Worm (Caenorhabditis elegans) whole organism, midembryonic: ENCODE measurements around the gene T03E6.8.

ENCODE experiments used
- T22C8.4 ChIP-seq: fragments of 200-800 bp; sonication (Bioruptor generic); IDR thresholded peaks from 2 replicates; pipeline ENCODE4 v1.3.6; 2022; ENCODE audit warnings: missing genetic modification characterization, missing compliant biosample characterization
- cog-1 ChIP-seq: sonication (generic microtip); optimal IDR thresholded peaks from 2 replicates; lab custom pipeline; 2016; ENCODE audit warnings: missing genetic modification characterization, missing compliant biosample characterization
- flt-1 ChIP-seq: fragments of 200-800 bp; sonication (Bioruptor generic); IDR thresholded peaks from 2 replicates; pipeline ENCODE4 v1.3.6; 2022; ENCODE audit warnings: missing genetic modification characterization, missing compliant biosample characterization
- klf-2 ChIP-seq: fragments of 200-800 bp; sonication (Bioruptor generic); conservative IDR thresholded peaks from 2 replicates; pipeline ENCODE4 v1.3.6; 2022; ENCODE audit warnings: missing genetic modification reagents, missing genetic modification characterization, missing compliant biosample characterization
- med-1 ChIP-seq: sonication (generic microtip); optimal IDR thresholded peaks from 2 replicates; lab custom pipeline; 2017; ENCODE audit warnings: missing genetic modification characterization, mild to moderate bottlenecking, missing compliant biosample characterization, antibody characterized with exemption, missing genetic modification reagents; ENCODE audit not compliant: insufficient read depth
- ref-1 ChIP-seq: fragments of 200-800 bp; sonication (Bioruptor generic); conservative IDR thresholded peaks from 2 replicates; pipeline ENCODE4 v1.3.6; 2022; ENCODE audit warnings: missing genetic modification reagents, missing genetic modification characterization, missing compliant biosample characterization
- tab-1 ChIP-seq: fragments of 200-800 bp; sonication (Bioruptor generic); IDR thresholded peaks from 2 replicates; pipeline ENCODE4 v1.3.6; 2022; ENCODE audit warnings: missing genetic modification characterization, missing compliant biosample characterization
- ztf-23 ChIP-seq: fragments of 200-800 bp; sonication (Bioruptor generic); IDR thresholded peaks from 2 replicates; pipeline ENCODE4 v1.3.6; 2022; ENCODE audit warnings: missing genetic modification reagents, missing genetic modification characterization, missing compliant biosample characterization
- ztf-29 ChIP-seq: fragments of 200-800 bp; sonication (Bioruptor generic); IDR thresholded peaks from 2 replicates; pipeline ENCODE4 v1.3.6; 2022; ENCODE audit warnings: missing genetic modification reagents, missing genetic modification characterization, missing compliant biosample characterization

DNA sequence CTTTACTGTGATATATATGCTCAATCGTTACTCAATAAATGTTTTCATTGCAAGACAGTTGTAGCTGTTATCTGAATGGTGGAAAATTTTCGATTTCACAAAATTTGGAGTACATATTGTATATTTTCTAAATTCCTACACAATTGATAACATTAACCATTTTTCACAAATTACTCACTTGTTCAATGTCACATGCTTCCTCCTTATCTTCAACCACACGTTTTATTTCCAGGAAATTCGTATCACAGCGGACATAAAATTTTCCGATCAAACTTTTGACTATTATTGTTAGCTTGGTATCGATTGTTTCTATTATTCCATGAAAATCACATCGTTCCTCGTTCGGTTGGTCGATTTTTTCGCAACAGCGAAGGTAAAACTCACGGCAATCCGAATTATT is 5.5 kb upstream of the T03E6.8 start:
- no peak for TF ChIP-seq cog-1 (tag; lab: Kevin White, UChicago)
- TF ChIP-seq klf-2 = no peak
- TF ChIP-seq T22C8.4 = no peak
- no peak for TF ChIP-seq flt-1 (GFP tag; lab: Robert Waterston, UW)
- TF ChIP-seq ztf-23 = no peak
- TF ChIP-seq ref-1 (GFP tag; lab: Robert Waterston, UW) = no peak
- no peak for TF ChIP-seq ztf-29 (GFP tag; lab: Robert Waterston, UW)
- no peak for TF ChIP-seq med-1 (GFP tag; lab: Kevin White, UChicago)
- TF ChIP-seq tab-1 (GFP tag; lab: Robert Waterston, UW) = no peak
